Worm (Caenorhabditis elegans) whole organism, L3 larva: Measurements from ENCODE around the gene lgc-58.

ENCODE experiments used
- R02D3.7 ChIP-seq: fragments of 150-350 bp; optimal IDR thresholded peaks from 2 replicates; lab custom pipeline; 2014; ENCODE audit warnings: missing biosample characterization, missing genetic modification characterization
- aly-2 ChIP-seq: fragments of 150-350 bp; optimal IDR thresholded peaks from 2 replicates; lab custom pipeline; 2014; ENCODE audit warnings: missing biosample characterization, missing genetic modification characterization
- ceh-82 ChIP-seq: fragments of 150-350 bp; optimal IDR thresholded peaks from 2 replicates; lab custom pipeline; 2014; ENCODE audit warnings: missing biosample characterization, missing genetic modification characterization
- ceh-9 ChIP-seq: sonication (generic microtip); optimal IDR thresholded peaks from 2 replicates; lab custom pipeline; 2018; ENCODE audit warnings: missing biosample characterization, missing genetic modification characterization
- egl-27 ChIP-seq: sonication (generic microtip); optimal IDR thresholded peaks from 4 replicates; lab custom pipeline; 2017; ENCODE audit warnings: missing biosample characterization, missing genetic modification reagents, missing genetic modification characterization
- elt-2 ChIP-seq: sonication (generic microtip); optimal IDR thresholded peaks from 2 replicates; lab custom pipeline; 2016; ENCODE audit warnings: missing genetic modification reagents, mild to moderate bottlenecking, missing genetic modification characterization, missing compliant biosample characterization
- elt-3 ChIP-seq, 3 experiments: fragments of 150-350 bp in 1 of 3; sonication (generic microtip) in 2 of 3; optimal IDR thresholded peaks; 2 replicates in 2 of 3; 4 replicates in 1 of 3; lab custom pipeline; 2014 to 2017; ENCODE audit warnings: missing biosample characterization in 3 of 3, missing genetic modification characterization in 3 of 3
- eor-1 ChIP-seq, 2 experiments: fragments of 150-350 bp; optimal IDR thresholded peaks; 2 replicates each; lab custom pipeline; 2014 to 2018; ENCODE audit warnings: missing biosample characterization in 2 of 2, missing genetic modification characterization in 2 of 2
- fkh-10 ChIP-seq: sonication (generic microtip); optimal IDR thresholded peaks from 2 replicates; lab custom pipeline; 2017; ENCODE audit warnings: missing biosample characterization, missing genetic modification reagents, missing genetic modification characterization
- fos-1 ChIP-seq: fragments of 150-350 bp; optimal IDR thresholded peaks from 2 replicates; lab custom pipeline; 2014; ENCODE audit warnings: missing biosample characterization, missing genetic modification characterization
- jun-1 ChIP-seq: fragments of 150-350 bp; optimal IDR thresholded peaks from 2 replicates; lab custom pipeline; 2014; ENCODE audit warnings: missing biosample characterization, missing genetic modification reagents, missing genetic modification characterization
- lin-15B ChIP-seq: fragments of 150-350 bp; optimal IDR thresholded peaks from 2 replicates; lab custom pipeline; 2014; ENCODE audit warnings: missing biosample characterization, missing genetic modification characterization
- lin-39 ChIP-seq: fragments of 150-350 bp; optimal IDR thresholded peaks from 2 replicates; lab custom pipeline; 2018; ENCODE audit warnings: missing biosample characterization, missing genetic modification reagents, missing genetic modification characterization
- mml-1 ChIP-seq: fragments of 150-350 bp; sonication (generic microtip); optimal IDR thresholded peaks from 3 replicates; lab custom pipeline; 2014; ENCODE audit warnings: missing biosample characterization, missing genetic modification characterization
- nfya-1 ChIP-seq: sonication (generic microtip); optimal IDR thresholded peaks from 2 replicates; lab custom pipeline; 2017; ENCODE audit warnings: missing genetic modification characterization, mild to moderate bottlenecking, missing compliant biosample characterization, antibody characterized with exemption, moderate library complexity; ENCODE audit not compliant: insufficient read depth
- nhr-12 ChIP-seq: fragments of 150-350 bp; optimal IDR thresholded peaks from 2 replicates; lab custom pipeline; 2014; ENCODE audit warnings: missing biosample characterization, missing genetic modification characterization
- nhr-23 ChIP-seq: fragments of 150-350 bp; optimal IDR thresholded peaks from 2 replicates; lab custom pipeline; 2014; ENCODE audit warnings: missing biosample characterization, missing genetic modification reagents, missing genetic modification characterization
- nhr-25 ChIP-seq: sonication (generic microtip); optimal IDR thresholded peaks from 2 replicates; lab custom pipeline; 2017; ENCODE audit warnings: missing biosample characterization, missing genetic modification characterization
- nhr-28 ChIP-seq: fragments of 150-350 bp; optimal IDR thresholded peaks from 2 replicates; lab custom pipeline; 2014; ENCODE audit warnings: missing biosample characterization, missing genetic modification characterization
- nhr-43 ChIP-seq: sonication (generic microtip); optimal IDR thresholded peaks from 2 replicates; lab custom pipeline; 2016; ENCODE audit warnings: mild to moderate bottlenecking, missing genetic modification characterization, missing compliant biosample characterization; ENCODE audit not compliant: poor library complexity, severe bottlenecking
- nhr-76 ChIP-seq: fragments of 150-350 bp; sonication (generic microtip); optimal IDR thresholded peaks from 5 replicates; lab custom pipeline; 2014; ENCODE audit warnings: missing biosample characterization, missing genetic modification characterization
- nhr-77 ChIP-seq: fragments of 150-350 bp; optimal IDR thresholded peaks from 2 replicates; lab custom pipeline; 2014; ENCODE audit warnings: missing biosample characterization, missing genetic modification characterization
- pha-4 ChIP-seq: fragments of 150-350 bp; optimal IDR thresholded peaks from 2 replicates; lab custom pipeline; 2014; ENCODE audit warnings: missing biosample characterization, missing genetic modification reagents, missing genetic modification characterization
- pqm-1 ChIP-seq: fragments of 150-350 bp; optimal IDR thresholded peaks from 2 replicates; lab custom pipeline; 2017; ENCODE audit warnings: missing biosample characterization, missing genetic modification characterization, inconsistent platforms
- skn-1 ChIP-seq: fragments of 150-350 bp; optimal IDR thresholded peaks from 2 replicates; lab custom pipeline; 2014; ENCODE audit warnings: missing biosample characterization, missing genetic modification characterization
- snpc-4 ChIP-seq: fragments of 150-350 bp; optimal IDR thresholded peaks from 2 replicates; lab custom pipeline; 2014; ENCODE audit warnings: missing biosample characterization, missing genetic modification characterization
- tbx-2 ChIP-seq: sonication (generic microtip); optimal IDR thresholded peaks from 2 replicates; lab custom pipeline; 2016; ENCODE audit warnings: mild to moderate bottlenecking, missing genetic modification characterization, missing compliant biosample characterization
- zag-1 ChIP-seq: fragments of 150-350 bp; optimal IDR thresholded peaks from 2 replicates; lab custom pipeline; 2014; ENCODE audit warnings: missing biosample characterization, missing genetic modification characterization
- ztf-11 ChIP-seq: fragments of 150-350 bp; optimal IDR thresholded peaks from 2 replicates; lab custom pipeline; 2014; ENCODE audit warnings: missing biosample characterization, missing genetic modification characterization
- ztf-4 ChIP-seq: fragments of 150-350 bp; optimal IDR thresholded peaks from 2 replicates; lab custom pipeline; 2014; ENCODE audit warnings: missing biosample characterization, missing genetic modification characterization

Gene lgc-58

DNA sequence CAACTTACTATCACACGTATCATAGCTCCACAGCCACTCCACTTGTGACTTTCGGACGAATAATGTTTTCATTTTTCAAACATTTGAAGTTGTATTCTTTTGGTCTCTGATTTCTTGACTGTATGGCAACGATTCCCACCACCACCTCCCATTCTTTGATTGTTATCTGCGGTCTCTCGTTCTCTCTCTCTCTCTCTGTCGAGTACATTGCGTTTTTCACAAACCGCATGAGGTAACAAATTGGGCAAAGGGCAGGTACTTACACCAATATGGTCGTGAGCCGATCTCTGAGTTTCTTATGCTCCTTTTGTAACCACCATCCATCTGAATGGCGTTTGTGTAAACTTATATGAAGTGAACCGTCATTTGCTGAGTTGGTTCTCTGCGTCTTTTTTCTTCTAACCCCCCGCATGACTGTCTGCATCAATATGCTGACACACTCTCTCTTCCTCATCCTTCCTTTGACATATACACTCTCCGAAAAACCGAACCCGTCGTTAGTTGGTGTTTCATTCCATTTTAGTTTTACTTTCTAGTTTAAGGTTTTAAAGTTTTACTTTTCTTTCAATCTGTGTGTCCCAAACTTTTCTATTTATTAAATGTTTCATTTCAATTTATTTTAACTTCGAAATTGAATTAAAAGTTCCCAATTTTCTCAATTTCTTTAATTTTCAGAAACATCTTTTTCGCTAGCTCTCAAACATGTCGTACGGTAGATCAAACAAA, 17.6 kb upstream of the lgc-58 start, which contains the start of gene gln-1:
TSS of gene gln-1 (plus strand) at position 676 of the 726 bp plus-strand sequence.
- no peak for TF ChIP-seq egl-27 (tag; lab: Kevin White, UChicago)
- TF ChIP-seq snpc-4 (tag; lab: Kevin White, UChicago) = no peak
- TF ChIP-seq pqm-1 (tag; lab: Kevin White, UChicago) = peak; percentile 87
- peak; percentile 64 for TF ChIP-seq pha-4 (tag; lab: Kevin White, UChicago)
- peak; percentile 8 for TF ChIP-seq nfya-1 (tag; lab: Kevin White, UChicago)
- TF ChIP-seq jun-1 = peak; percentile 47
- peak; percentile 87 for TF ChIP-seq elt-2 (tag; lab: Kevin White, UChicago)
- no peak for TF ChIP-seq skn-1 (tag; lab: Kevin White, UChicago)
- TF ChIP-seq, all 47 proteins: peak for 5

DNA sequence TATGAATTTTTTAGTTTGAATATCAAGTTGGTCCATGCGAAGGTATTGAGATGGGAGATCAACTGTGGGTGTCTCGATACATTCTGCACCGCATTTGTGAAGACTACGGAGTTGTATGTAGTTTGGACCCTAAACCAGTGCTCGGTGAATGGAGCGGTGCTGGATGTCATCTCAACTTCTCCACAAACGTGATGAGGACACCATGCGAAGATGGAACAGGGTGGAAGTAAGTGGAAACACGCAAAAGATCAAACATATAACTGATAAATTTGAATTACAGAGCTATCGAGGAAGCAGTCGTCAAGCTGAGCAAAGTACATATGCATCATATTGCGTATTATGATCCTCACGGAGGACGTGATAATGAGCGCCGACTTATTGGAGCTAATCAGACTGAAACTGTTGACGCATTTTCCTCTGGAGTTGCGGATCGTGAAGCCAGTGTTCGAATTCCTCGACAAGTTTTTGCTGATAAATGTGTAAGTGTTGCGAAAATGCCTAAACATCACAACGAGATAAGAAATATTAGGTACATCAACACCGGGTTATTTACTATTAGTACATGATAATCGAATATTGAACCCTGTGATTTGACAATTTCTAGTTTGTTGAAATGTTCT, 16.0 kb upstream of the lgc-58 start:
- TF ChIP-seq ztf-4 (tag; lab: Kevin White, UChicago) = no peak
- no peak for TF ChIP-seq egl-27 (tag; lab: Kevin White, UChicago)
- no peak for TF ChIP-seq fkh-10 (GFP tag; lab: Kevin White, UChicago)
- peak; percentile 55 for TF ChIP-seq pqm-1 (tag; lab: Kevin White, UChicago)
- TF ChIP-seq ceh-9 (tag; lab: Kevin White, UChicago) = no peak
- TF ChIP-seq skn-1 (tag; lab: Kevin White, UChicago) = peak; percentile 2
- TF ChIP-seq R02D3.7 (tag; lab: Kevin White, UChicago) = no peak
- TF ChIP-seq ztf-11 (tag; lab: Kevin White, UChicago) = no peak
- TF ChIP-seq jun-1 = peak; percentile 15
- peak; percentile 98 for TF ChIP-seq elt-2 (tag; lab: Kevin White, UChicago)
- no peak for TF ChIP-seq pha-4 (tag; lab: Kevin White, UChicago)
- no peak for TF ChIP-seq elt-3 (tag; optimal IDR thresholded peaks at IDR 0.05; lab: Kevin White, UChicago)
- no peak for TF ChIP-seq nhr-76 (tag; lab: Kevin White, UChicago)
- TF ChIP-seq nhr-25 (tag; lab: Kevin White, UChicago) = no peak

DNA sequence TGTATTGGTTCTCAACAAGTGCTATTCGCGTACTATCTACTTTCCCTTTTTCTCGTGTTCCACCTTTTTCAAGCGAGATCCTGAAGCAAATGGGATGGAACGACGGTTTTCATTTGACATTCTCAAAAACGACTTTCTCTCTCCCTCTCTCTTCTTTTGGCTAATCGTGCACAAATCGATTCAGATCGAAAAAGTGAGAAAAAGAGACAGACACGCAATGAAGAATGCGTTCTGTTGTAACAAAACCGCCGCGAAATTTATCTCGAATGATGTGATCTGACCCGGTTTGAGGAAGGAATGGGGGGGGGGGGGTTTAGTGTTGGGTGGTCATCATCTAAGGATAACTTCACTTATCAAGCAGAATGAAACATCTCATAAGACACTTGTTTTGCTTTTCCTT, 10.9 kb upstream of the lgc-58 start:
- TF ChIP-seq ztf-11 (tag; lab: Kevin White, UChicago) = no peak
- TF ChIP-seq zag-1 = no peak
- TF ChIP-seq R02D3.7 (tag; lab: Kevin White, UChicago) = no peak
- TF ChIP-seq tbx-2 = no peak
- TF ChIP-seq aly-2 (tag; lab: Kevin White, UChicago) = no peak
- no peak for TF ChIP-seq lin-39 (tag; lab: Kevin White, UChicago)
- no peak for TF ChIP-seq ceh-82
- TF ChIP-seq nhr-25 (tag; lab: Kevin White, UChicago) = peak; percentile 50
- no peak for TF ChIP-seq fos-1 (tag; lab: Kevin White, UChicago)
- no peak for TF ChIP-seq lin-15B (tag; lab: Kevin White, UChicago)
- no peak for TF ChIP-seq nhr-77 (tag; lab: Kevin White, UChicago)
- TF ChIP-seq nhr-76 (tag; lab: Kevin White, UChicago) = no peak
- no peak for TF ChIP-seq nhr-28 (tag; lab: Kevin White, UChicago)
- peak; percentile 63 for TF ChIP-seq nhr-23 (tag; lab: Kevin White, UChicago)
- no peak for TF ChIP-seq nhr-12 (tag; lab: Kevin White, UChicago)
- TF ChIP-seq egl-27 (tag; lab: Kevin White, UChicago) = no peak

DNA sequence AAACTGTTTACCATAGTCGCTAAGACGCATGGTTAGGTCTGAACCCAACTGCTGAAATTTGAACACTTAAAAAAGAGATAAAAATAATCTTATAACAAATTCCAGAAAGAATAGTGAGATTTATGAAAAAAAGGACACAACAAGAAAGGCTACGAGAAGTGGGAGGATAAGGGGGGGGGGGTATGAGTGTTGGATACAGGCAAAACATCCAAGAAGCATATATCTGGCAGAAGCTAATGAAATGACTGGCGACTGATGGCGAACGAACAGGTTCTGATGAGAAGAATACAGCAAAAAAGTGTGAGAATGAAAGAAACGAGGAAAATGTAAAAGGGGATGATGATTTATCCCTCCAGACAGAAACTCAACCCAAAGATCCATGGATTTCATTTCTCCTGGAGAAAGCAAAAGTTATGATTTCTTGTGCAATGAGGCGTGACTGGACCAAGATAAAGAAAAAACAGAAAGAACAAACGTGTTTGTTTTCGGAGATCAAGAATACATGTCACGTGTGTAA, 9.3 kb upstream of the lgc-58 start, which contains the start of gene ptr-4:
TSS of gene ptr-4 (minus strand) at position 51 of the 517 bp plus-strand sequence.
- TF ChIP-seq nhr-25 (tag; lab: Kevin White, UChicago) = peak; percentile 13
- no peak for TF ChIP-seq eor-1 (tag; optimal IDR thresholded peaks at IDR 0.05; lab: Kevin White, UChicago)

DNA sequence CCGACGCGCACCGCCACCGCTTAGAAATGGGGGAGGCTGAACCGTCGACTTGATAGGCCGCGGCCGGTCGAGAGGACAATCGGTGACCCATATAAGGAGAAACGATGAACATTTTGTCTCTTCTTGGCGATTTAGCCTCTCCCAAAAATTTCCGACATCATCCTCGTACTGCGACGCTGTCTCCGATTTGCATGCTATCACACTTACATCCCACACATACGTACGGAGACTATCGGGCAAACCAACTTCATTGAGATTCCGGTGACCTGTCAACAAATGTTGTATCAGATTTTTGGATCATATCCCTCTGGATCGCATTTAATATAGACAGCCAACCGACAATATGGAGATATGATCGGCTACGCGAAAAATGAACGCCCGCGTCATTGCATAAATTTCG, 8.7 kb upstream of the lgc-58 start:
- peak; percentile 79 for TF ChIP-seq nhr-23 (tag; lab: Kevin White, UChicago)
- no peak for TF ChIP-seq nhr-76 (tag; lab: Kevin White, UChicago)
- TF ChIP-seq nfya-1 (tag; lab: Kevin White, UChicago) = no peak
- TF ChIP-seq pha-4 (tag; lab: Kevin White, UChicago) = no peak
- TF ChIP-seq nhr-43 (tag; lab: Kevin White, UChicago) = no peak
- TF ChIP-seq mml-1 (tag; lab: Kevin White, UChicago) = no peak
